Fruit fly (Drosophila melanogaster) whole organism, embryonic: ENCODE data around the gene CG45065.

ENCODE experiments used
- CG42726 ChIP-seq: fragments of 200-800 bp; sonication (Bioruptor generic); IDR thresholded peaks from 2 replicates; pipeline ENCODE4 v1.3.6; 2022; ENCODE audit warnings: missing biosample characterization, missing genetic modification characterization; ENCODE audit not compliant: partially characterized antibody
- CG7556 ChIP-seq: fragments of 200-800 bp; sonication (Bioruptor generic); optimal IDR thresholded peaks from 2 replicates; lab custom pipeline; 2017; ENCODE audit warnings: missing biosample characterization, mild to moderate bottlenecking, missing genetic modification characterization
- abd-A ChIP-seq: fragments of 200-800 bp; sonication (Bioruptor generic); optimal IDR thresholded peaks from 3 replicates; lab custom pipeline; 2019; ENCODE audit warnings: missing biosample characterization, mild to moderate bottlenecking, missing genetic modification characterization, moderate library complexity
- caup ChIP-seq: fragments of 200-800 bp; sonication (Bioruptor generic); optimal IDR thresholded peaks from 3 replicates; lab custom pipeline; 2017; ENCODE audit warnings: missing biosample characterization, mild to moderate bottlenecking, missing genetic modification characterization, moderate library complexity; ENCODE audit not compliant: severe bottlenecking
- eyg ChIP-seq: fragments of 200-800 bp; sonication (Bioruptor generic); optimal IDR thresholded peaks from 3 replicates; lab custom pipeline; 2016; ENCODE audit warnings: missing biosample characterization, missing genetic modification characterization
- sqz ChIP-seq: fragments of 200-800 bp; sonication (Bioruptor generic); optimal IDR thresholded peaks from 3 replicates; lab custom pipeline; 2018; ENCODE audit warnings: missing biosample characterization, mild to moderate bottlenecking, missing genetic modification characterization

DNA sequence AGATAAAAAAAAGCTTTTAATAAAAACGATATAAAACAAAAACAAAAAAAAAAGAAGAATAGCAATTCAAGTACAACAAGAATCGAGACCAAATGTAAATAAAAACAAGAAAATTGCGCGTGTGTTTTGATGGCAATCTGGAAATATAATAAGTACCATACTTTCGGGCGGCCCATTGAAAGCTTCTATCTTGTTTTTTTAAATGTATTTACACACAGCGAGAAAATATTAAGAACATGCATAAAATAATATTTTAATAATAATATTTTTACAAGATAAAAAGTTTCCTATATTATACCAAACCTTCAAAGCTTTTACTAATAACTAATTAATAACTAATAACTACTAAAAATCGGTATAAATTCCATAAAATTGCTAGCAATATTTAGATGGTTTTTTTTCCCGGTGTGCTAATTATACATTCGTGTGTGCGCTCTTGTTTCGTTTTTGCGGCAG is 41.9 kb downstream of the CG45065 start:
- TF ChIP-seq eyg (GFP tag; lab: Kevin White, UChicago) (no peak), caup (GFP tag; lab: Kevin White, UChicago) (peak; percentile 21), abd-A (tag; lab: Kevin White, UChicago) (no peak), CG7556 (peak; percentile 56), sqz (GFP tag; lab: Kevin White, UChicago) (no peak), CG42726 (GFP tag; lab: Robert Waterston, UW) (no peak)
